Fruit fly (Drosophila melanogaster) whole organism, embryonic: ENCODE results near the gene Mec2.

Experiments used
- B-H1 ChIP-seq: fragments of 200-800 bp; sonication (Bioruptor generic); IDR thresholded peaks from 3 replicates; pipeline ENCODE4 v1.3.6; 2022; ENCODE audit warnings: missing biosample characterization, missing genetic modification characterization
- B-H2 ChIP-seq: fragments of 200-800 bp; sonication (Bioruptor generic); optimal IDR thresholded peaks from 2 replicates; lab custom pipeline; 2018; ENCODE audit warnings: missing biosample characterization, mild to moderate bottlenecking, missing genetic modification characterization
- Blimp-1 ChIP-seq: fragments of 200-800 bp; sonication (Bioruptor generic); optimal IDR thresholded peaks from 3 replicates; lab custom pipeline; 2018; ENCODE audit warnings: missing biosample characterization, missing genetic modification characterization, mild to moderate bottlenecking, moderate library complexity, missing genetic modification reagents
- CG10431 ChIP-seq: fragments of 200-800 bp; sonication (Bioruptor generic); optimal IDR thresholded peaks from 3 replicates; lab custom pipeline; 2018; ENCODE audit warnings: missing biosample characterization, mild to moderate bottlenecking, missing genetic modification characterization
- CG10979 ChIP-seq: fragments of 200-800 bp; sonication (Bioruptor generic); optimal IDR thresholded peaks from 2 replicates; lab custom pipeline; 2018; ENCODE audit warnings: missing biosample characterization, mild to moderate bottlenecking, missing genetic modification characterization, moderate library complexity
- CG11093 ChIP-seq: fragments of 200-800 bp; sonication (Bioruptor generic); IDR thresholded peaks from 3 replicates; pipeline ENCODE4 v1.3.6; 2022; ENCODE audit warnings: missing biosample characterization, missing genetic modification characterization
- CG12769 ChIP-seq: fragments of 200-800 bp; sonication (Bioruptor generic); optimal IDR thresholded peaks from 2 replicates; lab custom pipeline; 2019; ENCODE audit warnings: missing biosample characterization, mild to moderate bottlenecking, missing genetic modification characterization, moderate library complexity
- CG1529 ChIP-seq: fragments of 200-800 bp; sonication (Bioruptor generic); optimal IDR thresholded peaks from 3 replicates; lab custom pipeline; 2018; ENCODE audit warnings: missing biosample characterization, missing genetic modification characterization
- CG15514 ChIP-seq: fragments of 200-800 bp; sonication (Bioruptor generic); optimal IDR thresholded peaks from 3 replicates; lab custom pipeline; 2017; ENCODE audit warnings: missing biosample characterization, missing genetic modification characterization, mild to moderate bottlenecking, moderate library complexity, missing genetic modification reagents
- CG17186 ChIP-seq: fragments of 200-800 bp; sonication (Bioruptor generic); optimal IDR thresholded peaks from 3 replicates; lab custom pipeline; 2017; ENCODE audit warnings: missing biosample characterization, missing genetic modification reagents, missing genetic modification characterization
- CG17361 ChIP-seq: fragments of 200-800 bp; sonication (Bioruptor generic); IDR thresholded peaks from 3 replicates; pipeline ENCODE4 v1.3.6; 2022; ENCODE audit warnings: missing biosample characterization, missing genetic modification characterization
- CG18262 ChIP-seq: fragments of 200-800 bp; optimal IDR thresholded peaks from 3 replicates; lab custom pipeline; 2019; ENCODE audit warnings: missing biosample characterization, mild to moderate bottlenecking, missing genetic modification characterization, moderate library complexity
- CG1832 ChIP-seq: fragments of 200-800 bp; sonication (Bioruptor generic); optimal IDR thresholded peaks from 2 replicates; lab custom pipeline; 2017; ENCODE audit warnings: missing biosample characterization, mild to moderate bottlenecking, missing genetic modification characterization, inconsistent platforms
- CG2116 ChIP-seq: fragments of 200-800 bp; sonication (Bioruptor generic); optimal IDR thresholded peaks from 3 replicates; lab custom pipeline; 2018; ENCODE audit warnings: missing biosample characterization, mild to moderate bottlenecking, missing genetic modification characterization
- CG2120 ChIP-seq: fragments of 200-800 bp; sonication (Bioruptor generic); optimal IDR thresholded peaks from 3 replicates; lab custom pipeline; 2016; ENCODE audit warnings: missing biosample characterization, missing genetic modification characterization
- CG2875 ChIP-seq: fragments of 200-800 bp; sonication (Bioruptor generic); optimal IDR thresholded peaks from 2 replicates; lab custom pipeline; 2017; ENCODE audit warnings: missing biosample characterization, mild to moderate bottlenecking, missing genetic modification characterization, missing genetic modification reagents
- CG31388 ChIP-seq: fragments of 200-800 bp; sonication (Bioruptor generic); optimal IDR thresholded peaks from 2 replicates; lab custom pipeline; 2016; ENCODE audit warnings: missing biosample characterization, missing genetic modification characterization
- CG4404 ChIP-seq: fragments of 200-800 bp; sonication (Bioruptor generic); IDR thresholded peaks from 2 replicates; pipeline ENCODE4 v1.3.6; 2022; ENCODE audit warnings: missing biosample characterization, missing genetic modification characterization
- CG4730 ChIP-seq: fragments of 200-800 bp; sonication (Bioruptor generic); IDR thresholded peaks from 2 replicates; pipeline ENCODE4 v1.3.6; 2022; ENCODE audit warnings: missing biosample characterization, missing genetic modification characterization
- CG6175 ChIP-seq: fragments of 200-800 bp; sonication (Bioruptor generic); IDR thresholded peaks from 3 replicates; pipeline ENCODE4 v1.3.6; 2022; ENCODE audit warnings: missing biosample characterization, missing genetic modification characterization
- CG7372 ChIP-seq: fragments of 200-800 bp; sonication (Bioruptor generic); IDR thresholded peaks from 2 replicates; pipeline ENCODE4 v1.3.6; 2022; ENCODE audit warnings: missing biosample characterization, missing genetic modification characterization
- CG7556 ChIP-seq: fragments of 200-800 bp; sonication (Bioruptor generic); optimal IDR thresholded peaks from 2 replicates; lab custom pipeline; 2017; ENCODE audit warnings: missing biosample characterization, mild to moderate bottlenecking, missing genetic modification characterization
- CG7963 ChIP-seq: fragments of 200-800 bp; sonication (Bioruptor generic); IDR thresholded peaks from 3 replicates; pipeline ENCODE4 v1.3.6; 2022; ENCODE audit warnings: missing biosample characterization, missing genetic modification characterization; ENCODE audit not compliant: partially characterized antibody
- CG7987 ChIP-seq: fragments of 200-800 bp; sonication (Bioruptor generic); optimal IDR thresholded peaks from 2 replicates; lab custom pipeline; 2018; ENCODE audit warnings: missing biosample characterization, mild to moderate bottlenecking, missing genetic modification characterization, moderate library complexity
- CG8478 ChIP-seq: fragments of >200 bp; optimal IDR thresholded peaks from 2 replicates; lab custom pipeline; 2018
- H2.0 ChIP-seq: fragments of 200-800 bp; sonication (Bioruptor generic); IDR thresholded peaks from 2 replicates; pipeline ENCODE4 v1.3.6; 2022; ENCODE audit warnings: missing biosample characterization, missing genetic modification characterization
- HmgZ ChIP-seq: fragments of 200-800 bp; sonication (Bioruptor generic); optimal IDR thresholded peaks from 2 replicates; lab custom pipeline; 2018; ENCODE audit warnings: missing biosample characterization, mild to moderate bottlenecking, missing genetic modification characterization
- Hmx ChIP-seq: fragments of 200-800 bp; sonication (Bioruptor generic); optimal IDR thresholded peaks from 2 replicates; lab custom pipeline; 2016; ENCODE audit warnings: missing biosample characterization, missing genetic modification characterization
- Kr ChIP-seq: fragments of 200-800 bp; sonication (Bioruptor generic); optimal IDR thresholded peaks from 2 replicates; lab custom pipeline; 2017; ENCODE audit warnings: missing biosample characterization, mild to moderate bottlenecking, missing genetic modification characterization
- Lpt ChIP-seq: fragments of >200 bp; optimal IDR thresholded peaks from 2 replicates; lab custom pipeline; 2018; ENCODE audit warnings: missing biosample characterization, missing genetic modification characterization
- MBD-R2 ChIP-seq: fragments of 200-800 bp; sonication (Bioruptor generic); IDR thresholded peaks from 2 replicates; pipeline ENCODE4 v1.3.6; 2022; ENCODE audit warnings: missing biosample characterization, missing genetic modification characterization
- NFAT ChIP-seq: fragments of 200-800 bp; sonication (Bioruptor generic); IDR thresholded peaks from 2 replicates; pipeline ENCODE4 v1.3.6; 2022; ENCODE audit warnings: missing biosample characterization, missing genetic modification characterization
- Nf-YA ChIP-seq: fragments of 200-800 bp; sonication (Bioruptor generic); IDR thresholded peaks from 2 replicates; pipeline ENCODE4 v1.3.6; 2022; ENCODE audit warnings: missing biosample characterization, missing genetic modification characterization
- Nf-YB ChIP-seq: fragments of 200-800 bp; sonication (Bioruptor generic); optimal IDR thresholded peaks from 3 replicates; lab custom pipeline; 2019; ENCODE audit warnings: missing biosample characterization, mild to moderate bottlenecking, missing genetic modification characterization, moderate library complexity
- Oaz ChIP-seq: fragments of 200-800 bp; sonication (Bioruptor generic); IDR thresholded peaks from 2 replicates; pipeline ENCODE4 v1.3.6; 2022; ENCODE audit warnings: missing biosample characterization, missing genetic modification characterization
- Ravus ChIP-seq: fragments of 200-800 bp; sonication (Bioruptor generic); IDR thresholded peaks from 2 replicates; pipeline ENCODE4 v1.3.6; 2022; ENCODE audit warnings: missing biosample characterization, missing genetic modification characterization
- chn ChIP-seq: fragments of 200-800 bp; sonication (Bioruptor generic); optimal IDR thresholded peaks from 2 replicates; lab custom pipeline; 2016; ENCODE audit warnings: missing biosample characterization, missing genetic modification characterization
- crol ChIP-seq: fragments of 200-800 bp; sonication (Bioruptor generic); IDR thresholded peaks from 2 replicates; pipeline ENCODE4 v1.3.6; 2022; ENCODE audit warnings: missing biosample characterization, missing genetic modification characterization
- fd96Cb ChIP-seq: fragments of 200-800 bp; sonication (Bioruptor generic); optimal IDR thresholded peaks from 2 replicates; lab custom pipeline; 2018; ENCODE audit warnings: missing biosample characterization, mild to moderate bottlenecking, missing genetic modification characterization, moderate library complexity
- gsb-n ChIP-seq: fragments of 200-800 bp; sonication (Bioruptor generic); optimal IDR thresholded peaks from 3 replicates; lab custom pipeline; 2018; ENCODE audit warnings: missing biosample characterization, mild to moderate bottlenecking, missing genetic modification characterization
- gt ChIP-seq: fragments of 200-800 bp; sonication (Bioruptor generic); IDR thresholded peaks from 2 replicates; pipeline ENCODE4 v1.3.6; 2022; ENCODE audit warnings: missing biosample characterization, missing genetic modification characterization
- mld ChIP-seq: fragments of 200-800 bp; sonication (Bioruptor generic); IDR thresholded peaks from 3 replicates; pipeline ENCODE4 v1.3.6; 2022; ENCODE audit warnings: missing biosample characterization, missing genetic modification characterization; ENCODE audit not compliant: partially characterized antibody
- nerfin-1 ChIP-seq: fragments of 200-800 bp; sonication (Bioruptor generic); optimal IDR thresholded peaks from 3 replicates; lab custom pipeline; 2019; ENCODE audit warnings: missing biosample characterization, mild to moderate bottlenecking, missing genetic modification characterization, moderate library complexity
- nom ChIP-seq: fragments of 200-800 bp; sonication (Bioruptor generic); optimal IDR thresholded peaks from 2 replicates; lab custom pipeline; 2017; ENCODE audit warnings: missing biosample characterization, missing genetic modification characterization, mild to moderate bottlenecking, moderate library complexity, missing genetic modification reagents
- phol ChIP-seq: fragments of 200-800 bp; sonication (Bioruptor generic); optimal IDR thresholded peaks from 3 replicates; lab custom pipeline; 2018; ENCODE audit warnings: missing biosample characterization, mild to moderate bottlenecking, missing genetic modification characterization, moderate library complexity
- psq ChIP-seq: fragments of 200-800 bp; sonication (Bioruptor generic); optimal IDR thresholded peaks from 2 replicates; lab custom pipeline; 2017; ENCODE audit warnings: missing biosample characterization, missing genetic modification characterization
- sens-2 ChIP-seq: fragments of 200-800 bp; sonication (Bioruptor generic); IDR thresholded peaks from 2 replicates; pipeline ENCODE4 v1.3.6; 2022; ENCODE audit warnings: missing biosample characterization, missing genetic modification characterization
- ssp ChIP-seq: fragments of 200-800 bp; sonication (Bioruptor generic); IDR thresholded peaks from 2 replicates; pipeline ENCODE4 v1.3.6; 2022; ENCODE audit warnings: missing biosample characterization, missing genetic modification characterization
- tgo ChIP-seq: fragments of 200-800 bp; sonication (Bioruptor generic); IDR thresholded peaks from 3 replicates; pipeline ENCODE4 v1.3.6; 2022; ENCODE audit warnings: missing biosample characterization, missing genetic modification characterization
- tin ChIP-seq: fragments of 200-800 bp; sonication (Bioruptor generic); optimal IDR thresholded peaks from 3 replicates; lab custom pipeline; 2016; ENCODE audit warnings: missing biosample characterization, missing genetic modification characterization
- ttk ChIP-seq: fragments of 200-800 bp; sonication (Bioruptor generic); IDR thresholded peaks from 2 replicates; pipeline ENCODE4 v2.1.2; 2022; ENCODE audit warnings: missing biosample characterization, missing genetic modification characterization

Gene Mec2

DNA sequence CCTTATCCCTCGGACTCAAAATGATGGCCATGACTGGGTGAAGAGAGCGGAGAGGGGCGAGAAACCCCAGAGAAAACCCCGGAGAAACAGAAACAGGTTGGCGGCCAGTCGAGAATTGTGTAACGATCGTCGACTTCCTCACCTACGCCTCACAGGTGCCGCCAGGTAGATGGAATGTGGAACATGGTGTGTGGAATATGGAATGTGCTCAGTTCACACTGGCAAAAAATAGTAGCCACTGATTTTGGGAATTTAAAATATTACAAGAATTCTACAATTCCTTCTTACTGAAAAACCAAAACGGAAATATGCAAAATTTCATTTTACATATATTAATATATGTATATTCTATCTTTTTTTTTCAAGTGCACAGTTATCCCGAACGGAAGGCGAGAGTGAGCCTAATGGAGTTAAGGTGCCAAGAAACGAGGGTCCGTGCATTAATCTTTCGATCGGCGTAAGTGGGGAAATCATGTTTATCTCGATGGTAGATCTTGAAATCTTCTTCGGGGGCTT lies 31.9 kb upstream of the Mec2 start (continued):
- peak; percentile 57 for TF ChIP-seq CG15514
- TF ChIP-seq B-H1 (GFP tag; lab: Robert Waterston, UW), result peak; percentile 75
- no peak for TF ChIP-seq Kr (GFP tag; lab: Kevin White, UChicago)
- no peak for TF ChIP-seq mld (GFP tag; lab: Robert Waterston, UW)
- no peak for TF ChIP-seq Oaz (GFP tag; lab: Robert Waterston, UW)
- peak; percentile 79 for TF ChIP-seq nerfin-1 (tag; lab: Kevin White, UChicago)
- peak; percentile 39 for TF ChIP-seq CG2116 (GFP tag; lab: Kevin White, UChicago)
- peak; percentile 87 for TF ChIP-seq phol (tag; lab: Kevin White, UChicago)
- TF ChIP-seq Nf-YA (GFP tag; lab: Robert Waterston, UW), result 0 out of 2 replicates have a peak, but pooled peaks have one; percentile 14
- TF ChIP-seq gt (GFP tag; lab: Robert Waterston, UW), result peak; percentile 52; the same call in 1 of the 2 replicates
- TF ChIP-seq Ravus (GFP tag; lab: Robert Waterston, UW), result no peak; the same call in 1 of the 2 replicates
- TF ChIP-seq Blimp-1 (GFP tag; lab: Kevin White, UChicago), result peak; percentile 95
- peak; percentile 59; the same call in 1 of the 2 replicates for TF ChIP-seq MBD-R2 (GFP tag; lab: Robert Waterston, UW)
- peak; percentile 37 for TF ChIP-seq B-H2
- peak; percentile 68 for TF ChIP-seq NFAT
- peak; percentile 74 for TF ChIP-seq Nf-YB (GFP tag; lab: Kevin White, UChicago)
- peak; percentile 50 for TF ChIP-seq HmgZ
- peak; percentile 52; the same call in 1 of the 3 replicates for TF ChIP-seq CG6175 (GFP tag; lab: Robert Waterston, UW)
- peak; percentile 75 for TF ChIP-seq tgo
- TF ChIP-seq sens-2 (GFP tag; lab: Robert Waterston, UW), result peak; percentile 67
- TF ChIP-seq CG4730 (GFP tag; lab: Robert Waterston, UW), result peak; percentile 79
- peak; percentile 82 for TF ChIP-seq CG2875 (GFP tag; lab: Kevin White, UChicago)
- TF ChIP-seq gsb-n (tag; lab: Kevin White, UChicago), result peak; percentile 94
- peak; percentile 67; the same call in 2 of the 3 replicates for TF ChIP-seq CG11093 (GFP tag; lab: Robert Waterston, UW)
- no peak for TF ChIP-seq Hmx (GFP tag; lab: Kevin White, UChicago)
- TF ChIP-seq CG1529 (GFP tag; lab: Kevin White, UChicago), result peak; percentile 76
- TF ChIP-seq crol (GFP tag; lab: Robert Waterston, UW), result peak; percentile 81
- TF ChIP-seq CG31388, result peak; percentile 51
- peak; percentile 81 for TF ChIP-seq nom (GFP tag; lab: Kevin White, UChicago)
- no peak for TF ChIP-seq Lpt (GFP tag; lab: Kevin White, UChicago)
- peak; percentile 81 for TF ChIP-seq fd96Cb (tag; lab: Kevin White, UChicago)
- peak; percentile 82 for TF ChIP-seq tin (GFP tag; lab: Kevin White, UChicago)
- peak; percentile 92 for TF ChIP-seq CG4404 (GFP tag; lab: Robert Waterston, UW)
- peak; percentile 52 for TF ChIP-seq CG2120 (GFP tag; lab: Kevin White, UChicago)
- peak; percentile 66 for TF ChIP-seq CG10431
- TF ChIP-seq ssp, result peak; percentile 66
- peak; percentile 93 for TF ChIP-seq CG18262 (tag; lab: Kevin White, UChicago)
- peak; percentile 43 for TF ChIP-seq CG7372 (GFP tag; lab: Robert Waterston, UW)
- peak; percentile 20 for TF ChIP-seq CG12769 (tag; lab: Kevin White, UChicago)
- TF ChIP-seq H2.0 (GFP tag; lab: Robert Waterston, UW), result peak; percentile 63
- no peak for TF ChIP-seq CG8478 (lab: Kevin White, UChicago)
- TF ChIP-seq psq, result peak; percentile 44
- no peak for TF ChIP-seq CG7963
- peak; percentile 69 for TF ChIP-seq chn (GFP tag; lab: Kevin White, UChicago)
- peak; percentile 72 for TF ChIP-seq ttk
- TF ChIP-seq CG1832 (GFP tag; lab: Kevin White, UChicago), result no peak
- TF ChIP-seq CG7556 (GFP tag; lab: Kevin White, UChicago), result peak; percentile 80
- TF ChIP-seq CG7987 (GFP tag; lab: Kevin White, UChicago), result peak; percentile 39
- peak; percentile 84 for TF ChIP-seq CG17361
- no peak for TF ChIP-seq CG17186 (GFP tag; lab: Kevin White, UChicago)
- TF ChIP-seq CG10979 (tag; lab: Kevin White, UChicago), result peak; percentile 93
